Fruit fly (Drosophila melanogaster): ENCODE results near the gene CG31510.

CG31510 gene

dm6 chr3R:25131042-25131441 is 8.3 kb upstream of the CG31510 start, which contains the start of gene Bili:
Gene Bili (plus strand): TSS chr3R:25131306.
- TF ChIP-seq ewg (GFP tag; optimal IDR thresholded peaks at IDR 0.05) (peak; percentile 69), unc-4 (GFP tag; IDR thresholded peaks at IDR 0.05; ENCODE audit: partially characterized antibody) (peak; percentile 42; the same call in 1 of the 2 replicates), onecut (GFP tag; IDR thresholded peaks at IDR 0.05) (peak; percentile 89), CG2116 (GFP tag; optimal IDR thresholded peaks at IDR 0.05) (peak; percentile 24)

- no peak for TF ChIP-seq CG14050 (GFP tag; IDR thresholded peaks at IDR 0.05)
- TF ChIP-seq Poxn (GFP tag; IDR thresholded peaks at IDR 0.05): no peak
- no peak for TF ChIP-seq emc (GFP tag; optimal IDR thresholded peaks at IDR 0.05)
- TF ChIP-seq Ravus (GFP tag; IDR thresholded peaks at IDR 0.05): no peak
- no peak for TF ChIP-seq Atf6 (GFP tag; IDR thresholded peaks at IDR 0.05)
- TF ChIP-seq mld (GFP tag; IDR thresholded peaks at IDR 0.05; ENCODE audit: partially characterized antibody): no peak
- TF ChIP-seq CG33213 (GFP tag; optimal IDR thresholded peaks at IDR 0.05): no peak
- TF ChIP-seq dm (GFP tag; optimal IDR thresholded peaks at IDR 0.05): peak; percentile 62
- TF ChIP-seq amos (GFP tag; IDR thresholded peaks at IDR 0.05; ENCODE audit: partially characterized antibody): peak; percentile 68
- no peak for TF ChIP-seq Sox100B (GFP tag; optimal IDR thresholded peaks at IDR 0.05)
- TF ChIP-seq Ada2b (GFP tag; IDR thresholded peaks at IDR 0.05): no peak
- TF ChIP-seq insv (GFP tag; optimal IDR thresholded peaks at IDR 0.05): no peak
- TF ChIP-seq CG8944 (GFP tag; optimal IDR thresholded peaks at IDR 0.05): no peak
- no peak for TF ChIP-seq CG15011 (GFP tag; optimal IDR thresholded peaks at IDR 0.05)
- TF ChIP-seq CG4730 (GFP tag; IDR thresholded peaks at IDR 0.05): no peak
- no peak for TF ChIP-seq CG16779 (GFP tag; IDR thresholded peaks at IDR 0.05)
- TF ChIP-seq hb (GFP tag; IDR thresholded peaks at IDR 0.05; ENCODE audit: partially characterized antibody): peak; percentile 59; the same call in 1 of the 3 replicates
- TF ChIP-seq Ssrp (tag; optimal IDR thresholded peaks at IDR 0.05): no peak
- no peak for TF ChIP-seq dan (GFP tag; IDR thresholded peaks at IDR 0.05)
- no peak for TF ChIP-seq CG3065 (GFP tag; optimal IDR thresholded peaks at IDR 0.05)
- TF ChIP-seq pnt (GFP tag; optimal IDR thresholded peaks at IDR 0.05): no peak
- TF ChIP-seq so (GFP tag; IDR thresholded peaks at IDR 0.05): no peak
- TF ChIP-seq run (tag; optimal IDR thresholded peaks at IDR 0.05): no peak
- TF ChIP-seq CG4854 (GFP tag; optimal IDR thresholded peaks at IDR 0.05): no peak
- no peak for TF ChIP-seq B-H2 (GFP tag; optimal IDR thresholded peaks at IDR 0.05)
- TF ChIP-seq CG12391 (tag; optimal IDR thresholded peaks at IDR 0.05): peak; percentile 21
- TF ChIP-seq pros (GFP tag; optimal IDR thresholded peaks at IDR 0.05): no peak
- TF ChIP-seq CG2116 (GFP tag; optimal IDR thresholded peaks at IDR 0.05): peak; percentile 53
- peak; percentile 9 for TF ChIP-seq phol (tag; optimal IDR thresholded peaks at IDR 0.05)
- no peak for TF ChIP-seq CG10959 (GFP tag; IDR thresholded peaks at IDR 0.05)
- peak; percentile 48 for TF ChIP-seq CG1603 (tag; optimal IDR thresholded peaks at IDR 0.05)
- TF ChIP-seq CG14014 (GFP tag; IDR thresholded peaks at IDR 0.05): no peak
- peak; percentile 57; the same call in 1 of the 3 replicates for TF ChIP-seq CG7963 (GFP tag; IDR thresholded peaks at IDR 0.05; ENCODE audit: partially characterized antibody)
- TF ChIP-seq CG2129 (GFP tag; IDR thresholded peaks at IDR 0.05; ENCODE audit: partially characterized antibody): peak; percentile 75
- TF ChIP-seq CG11504 (tag; optimal IDR thresholded peaks at IDR 0.05): no peak
- no peak for TF ChIP-seq bcd (GFP tag; optimal IDR thresholded peaks at IDR 0.05)
- TF ChIP-seq Abd-B (GFP tag; optimal IDR thresholded peaks at IDR 0.05): no peak
- TF ChIP-seq Mes4 (GFP tag; optimal IDR thresholded peaks at IDR 0.05): no peak
- no peak for TF ChIP-seq CG8478 (optimal IDR thresholded peaks at IDR 0.05)
- peak; percentile 15 for TF ChIP-seq trem (tag; optimal IDR thresholded peaks at IDR 0.05)
- TF ChIP-seq Meics (GFP tag; optimal IDR thresholded peaks at IDR 0.05): no peak
- no peak for TF ChIP-seq aop (GFP tag; IDR thresholded peaks at IDR 0.05)
- no peak for TF ChIP-seq Rfx (GFP tag; IDR thresholded peaks at IDR 0.05)
- no peak for TF ChIP-seq CG5245 (GFP tag; optimal IDR thresholded peaks at IDR 0.05)
- TF ChIP-seq HHEX (GFP tag; optimal IDR thresholded peaks at IDR 0.05): no peak
- TF ChIP-seq CG9609 (GFP tag; optimal IDR thresholded peaks at IDR 0.05): no peak
- TF ChIP-seq gsb (GFP tag; IDR thresholded peaks at IDR 0.05): no peak
These were observed 4.5 kb upstream of the CG31510 start, which contains the start of the genes Mocs2A, Mocs2B and Clbn for dm6 chr3R:25127231-25127689. Gene Mocs2A (minus strand): TSS chr3R:25127359. Gene Mocs2B (minus strand): TSS chr3R:25127359. Gene Clbn (plus strand): TSS chr3R:25127502.
